Fruit fly (Drosophila melanogaster) whole organism, adult: ENCODE data around the gene Nmdmc.

Experiments used
- CG11617 ChIP-seq: fragments of 200-800 bp; sonication (Bioruptor generic); optimal IDR thresholded peaks from 2 replicates; lab custom pipeline; 2017; ENCODE audit warnings: mild to moderate bottlenecking, missing biosample characterization, missing genetic modification reagents, missing genetic modification characterization
- CG12768 ChIP-seq: fragments of 200-800 bp; sonication (Bioruptor generic); optimal IDR thresholded peaks from 2 replicates; lab custom pipeline; 2017; ENCODE audit warnings: missing biosample characterization, missing genetic modification characterization, mild to moderate bottlenecking, moderate library complexity, missing genetic modification reagents
- CG14711 ChIP-seq: fragments of 200-800 bp; sonication (Bioruptor generic); optimal IDR thresholded peaks from 2 replicates; lab custom pipeline; 2018; ENCODE audit warnings: missing biosample characterization, mild to moderate bottlenecking, missing genetic modification characterization, moderate library complexity
- CG1620 ChIP-seq: fragments of 200-800 bp; sonication (Bioruptor generic); optimal IDR thresholded peaks from 2 replicates; lab custom pipeline; 2016; ENCODE audit warnings: missing biosample characterization, missing genetic modification characterization
- CG33017 ChIP-seq: fragments of 200-800 bp; sonication (Bioruptor generic); optimal IDR thresholded peaks from 2 replicates; lab custom pipeline; 2018; ENCODE audit warnings: missing biosample characterization, mild to moderate bottlenecking, missing genetic modification characterization, moderate library complexity
- CG5204 ChIP-seq: fragments of 200-800 bp; sonication (Bioruptor generic); optimal IDR thresholded peaks from 2 replicates; lab custom pipeline; 2016; ENCODE audit warnings: missing biosample characterization, missing genetic modification characterization
- CG7045 ChIP-seq: fragments of 200-800 bp; sonication (Bioruptor generic); optimal IDR thresholded peaks from 2 replicates; lab custom pipeline; 2017; ENCODE audit warnings: missing biosample characterization, mild to moderate bottlenecking, missing genetic modification characterization
- CG7101 ChIP-seq: fragments of 200-800 bp; sonication (Bioruptor generic); optimal IDR thresholded peaks from 2 replicates; lab custom pipeline; 2018; ENCODE audit warnings: missing biosample characterization, mild to moderate bottlenecking, missing genetic modification characterization, moderate library complexity
- Clk ChIP-seq: fragments of 200-800 bp; sonication (Bioruptor generic); optimal IDR thresholded peaks from 2 replicates; lab custom pipeline; 2017; ENCODE audit warnings: missing biosample characterization, missing genetic modification characterization
- Crg-1 ChIP-seq: fragments of 200-800 bp; sonication (Bioruptor generic); optimal IDR thresholded peaks from 2 replicates; lab custom pipeline; 2016; ENCODE audit warnings: missing biosample characterization, missing genetic modification characterization
- Hr96 ChIP-seq: fragments of 200-800 bp; sonication (Bioruptor generic); optimal IDR thresholded peaks from 2 replicates; lab custom pipeline; 2016; ENCODE audit warnings: missing biosample characterization, missing genetic modification characterization
- Mnt ChIP-seq: fragments of 200-800 bp; sonication (Bioruptor generic); optimal IDR thresholded peaks from 2 replicates; lab custom pipeline; 2016; ENCODE audit warnings: missing biosample characterization, mild to moderate bottlenecking, missing genetic modification characterization
- bab1 ChIP-seq: fragments of 200-800 bp; sonication (Bioruptor generic); optimal IDR thresholded peaks from 3 replicates; lab custom pipeline; 2019; ENCODE audit warnings: missing biosample characterization, mild to moderate bottlenecking, missing genetic modification characterization, moderate library complexity
- cic ChIP-seq: fragments of 200-800 bp; sonication (Bioruptor generic); optimal IDR thresholded peaks from 2 replicates; lab custom pipeline; 2017; ENCODE audit warnings: missing biosample characterization, mild to moderate bottlenecking, missing genetic modification characterization, moderate library complexity
- cnc ChIP-seq, 2 experiments: fragments of >200 bp; optimal IDR thresholded peaks; 2 replicates each; lab custom pipeline; 2017
- kay ChIP-seq: fragments of 200-800 bp; sonication (Bioruptor generic); peaks from one replicate; lab custom pipeline; 2016; ENCODE audit warnings: missing biosample characterization, missing genetic modification characterization, borderline replicate concordance
- ovo ChIP-seq: fragments of 200-800 bp; sonication (Bioruptor generic); optimal IDR thresholded peaks from 2 replicates; lab custom pipeline; 2016; ENCODE audit warnings: missing biosample characterization, missing genetic modification characterization
- pad ChIP-seq: fragments of 200-800 bp; sonication (Bioruptor generic); optimal IDR thresholded peaks from 3 replicates; lab custom pipeline; 2017; ENCODE audit warnings: missing biosample characterization, missing genetic modification characterization, mild to moderate bottlenecking, moderate library complexity, missing genetic modification reagents
- tj ChIP-seq: fragments of 200-800 bp; sonication (Bioruptor generic); optimal IDR thresholded peaks from 3 replicates; lab custom pipeline; 2017; ENCODE audit warnings: missing biosample characterization, mild to moderate bottlenecking, missing genetic modification characterization, moderate library complexity
- toe ChIP-seq: fragments of 200-800 bp; sonication (Bioruptor generic); optimal IDR thresholded peaks from 2 replicates; lab custom pipeline; 2016; ENCODE audit warnings: missing biosample characterization, missing genetic modification characterization

The Nmdmc gene

DNA sequence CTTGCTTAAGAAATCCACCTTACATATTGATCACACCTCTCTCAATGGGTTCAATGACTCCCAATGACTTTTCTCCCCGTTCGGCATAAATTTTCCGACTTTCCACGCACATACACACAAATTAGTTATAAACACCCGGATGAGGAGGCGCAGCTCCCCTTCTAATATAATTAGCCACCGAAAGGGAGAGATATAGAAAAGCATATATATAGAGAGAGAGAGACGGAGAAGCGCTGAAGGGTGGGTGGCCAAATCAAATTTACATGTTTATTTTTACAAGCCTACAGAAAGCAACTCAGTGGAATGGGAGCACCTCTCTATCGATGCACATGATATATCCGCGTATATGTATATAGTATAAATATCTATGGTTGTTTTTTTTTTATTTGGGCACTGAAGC is 21.7 kb downstream of the Nmdmc start:
- TF ChIP-seq ovo (GFP tag; lab: Kevin White, UChicago) (no peak), tj (GFP tag; lab: Kevin White, UChicago) (no peak), CG33017 (no peak), CG7101 (tag; lab: Kevin White, UChicago) (no peak), CG12768 (GFP tag; lab: Kevin White, UChicago) (no peak), CG11617 (GFP tag; lab: Kevin White, UChicago) (no peak), Crg-1 (GFP tag; lab: Kevin White, UChicago) (no peak), CG14711 (tag; lab: Kevin White, UChicago) (no peak), CG1620 (no peak), Clk (GFP tag; lab: Kevin White, UChicago) (no peak), CG5204 (GFP tag; lab: Kevin White, UChicago) (no peak), cic (GFP tag; lab: Kevin White, UChicago) (no peak), Mnt (GFP tag; lab: Kevin White, UChicago) (no peak), CG7045 (GFP tag; lab: Kevin White, UChicago) (no peak), toe (GFP tag; lab: Kevin White, UChicago) (no peak), bab1 (GFP tag; lab: Kevin White, UChicago) (no peak), pad (GFP tag; lab: Kevin White, UChicago) (no peak), cnc (optimal IDR thresholded peaks at IDR 0.05; lab: Kevin White, UChicago) (no peak)

DNA sequence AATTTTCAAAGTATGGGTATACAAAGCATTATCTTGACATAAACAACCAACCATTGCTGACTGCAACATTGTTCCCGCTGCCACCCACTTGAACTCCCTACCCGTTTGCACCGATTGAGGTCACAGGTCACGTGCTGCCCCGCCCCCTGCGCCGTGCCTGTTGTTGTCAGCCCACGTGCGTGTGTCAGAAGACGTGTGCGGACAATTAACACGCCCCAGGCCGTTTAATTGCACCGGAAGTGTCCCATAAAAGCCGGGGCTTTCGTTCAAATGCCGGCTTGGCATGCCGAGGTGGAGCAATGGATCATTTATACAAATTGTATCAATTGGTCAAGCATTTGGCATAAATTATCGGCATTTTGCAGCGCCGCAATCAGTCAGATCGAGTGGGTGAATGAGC is 23.3 kb downstream of the Nmdmc start:
- TF ChIP-seq CG7045 (GFP tag; lab: Kevin White, UChicago) (no peak), CG14711 (tag; lab: Kevin White, UChicago) (no peak), CG1620 (no peak), ovo (GFP tag; lab: Kevin White, UChicago) (no peak)

DNA sequence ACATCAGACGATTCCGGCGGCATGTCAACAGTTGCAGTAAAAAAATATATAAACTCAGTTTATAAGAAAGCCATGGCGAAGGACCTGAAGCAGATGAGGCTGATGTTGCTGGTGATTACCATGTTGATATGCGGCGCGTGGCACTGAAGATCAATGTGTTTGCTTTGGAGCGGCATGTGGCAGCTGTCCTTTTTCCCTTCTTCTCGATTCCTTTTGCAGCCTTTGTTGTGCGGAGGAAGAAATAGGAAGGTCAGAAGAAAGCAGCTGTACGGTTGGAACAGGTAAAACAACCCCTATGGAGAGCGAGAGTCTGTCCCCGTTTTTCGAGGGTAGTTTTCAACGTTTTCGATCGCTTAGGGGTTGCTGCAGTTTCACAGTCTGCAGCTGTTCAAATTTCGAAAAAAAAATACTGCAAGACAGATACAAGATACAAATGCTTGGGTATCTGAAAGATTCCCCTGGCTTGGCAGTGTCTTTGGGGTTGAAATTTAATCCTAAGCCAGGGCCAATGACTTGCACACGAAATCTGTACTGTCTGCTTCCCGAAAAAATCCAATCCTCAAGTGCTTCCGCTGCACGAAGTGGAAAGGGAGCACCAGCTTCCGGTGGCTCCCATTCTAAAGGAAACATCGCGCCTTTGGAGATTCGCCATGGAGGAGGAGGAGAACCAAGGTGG is 25.4 kb downstream of the Nmdmc start:
- TF ChIP-seq Mnt (GFP tag; lab: Kevin White, UChicago) (no peak), pad (GFP tag; lab: Kevin White, UChicago) (no peak), CG14711 (tag; lab: Kevin White, UChicago) (no peak), CG12768 (GFP tag; lab: Kevin White, UChicago) (no peak), CG33017 (no peak), CG11617 (GFP tag; lab: Kevin White, UChicago) (no peak), CG7101 (tag; lab: Kevin White, UChicago) (no peak), CG1620 (no peak), Clk (GFP tag; lab: Kevin White, UChicago) (no peak), cic (GFP tag; lab: Kevin White, UChicago) (no peak), Hr96 (GFP tag; lab: Kevin White, UChicago) (no peak), ovo (GFP tag; lab: Kevin White, UChicago) (no peak), CG5204 (GFP tag; lab: Kevin White, UChicago) (no peak), toe (GFP tag; lab: Kevin White, UChicago) (no peak), Crg-1 (GFP tag; lab: Kevin White, UChicago) (no peak), cnc (optimal IDR thresholded peaks at IDR 0.05; lab: Kevin White, UChicago) (no peak), tj (GFP tag; lab: Kevin White, UChicago) (no peak), kay (GFP tag; lab: Kevin White, UChicago) (no peak), CG7045 (GFP tag; lab: Kevin White, UChicago) (no peak), bab1 (GFP tag; lab: Kevin White, UChicago) (no peak)

DNA sequence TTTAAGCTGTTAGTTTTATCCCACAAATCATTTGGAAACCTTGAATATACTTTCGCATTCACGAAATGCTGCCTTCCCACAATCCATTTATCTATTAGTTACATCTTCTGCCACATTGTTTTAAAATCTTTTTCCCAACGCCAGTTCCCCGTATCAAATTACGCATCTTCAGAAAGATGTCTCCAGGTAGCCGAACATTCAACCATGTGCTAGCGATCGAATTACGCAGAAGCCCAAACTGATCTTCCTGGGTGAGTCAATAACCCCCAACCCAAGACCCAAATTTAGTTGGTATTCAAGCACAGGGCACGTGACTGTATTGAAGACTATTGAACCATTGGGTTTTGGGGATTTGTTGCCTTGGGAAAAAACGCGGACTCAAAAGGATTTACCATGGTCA is 26.4 kb downstream of the Nmdmc start:
- TF ChIP-seq CG7045 (GFP tag; lab: Kevin White, UChicago) (no peak), cic (GFP tag; lab: Kevin White, UChicago) (no peak), CG7101 (tag; lab: Kevin White, UChicago) (no peak), Clk (GFP tag; lab: Kevin White, UChicago) (no peak)

DNA sequence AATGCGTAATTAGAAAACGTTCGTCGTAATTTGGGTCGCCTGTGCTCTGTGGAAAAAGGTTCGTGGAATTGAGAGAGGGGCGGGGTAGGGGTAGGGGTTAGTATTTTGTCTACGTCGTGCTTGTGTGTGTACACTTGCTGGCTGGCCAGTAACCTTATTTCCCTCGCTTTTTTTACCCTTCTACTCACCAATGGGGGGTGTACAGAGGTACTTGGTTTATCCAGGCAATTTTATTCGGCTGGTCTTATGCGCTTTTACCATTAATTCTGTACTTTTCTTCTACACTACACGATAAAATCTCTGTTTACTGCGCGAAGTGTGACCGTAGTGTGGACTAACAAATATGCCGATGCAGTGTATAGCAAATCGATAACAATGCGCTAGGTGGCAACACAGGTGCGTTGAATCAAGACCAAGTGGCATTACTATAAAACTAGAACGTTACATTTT is 30.6 kb downstream of the Nmdmc start, which contains the start of gene tgo:
Gene tgo (minus strand): TSS at position 334 of the 450 bp plus-strand sequence.
- TF ChIP-seq CG12768 (GFP tag; lab: Kevin White, UChicago) (no peak), CG7045 (GFP tag; lab: Kevin White, UChicago) (no peak), cnc (optimal IDR thresholded peaks at IDR 0.05; lab: Kevin White, UChicago) (no peak), CG33017 (no peak), CG14711 (tag; lab: Kevin White, UChicago) (no peak), Hr96 (GFP tag; lab: Kevin White, UChicago) (no peak), toe (GFP tag; lab: Kevin White, UChicago) (no peak), Mnt (GFP tag; lab: Kevin White, UChicago) (peak; percentile 53), CG11617 (GFP tag; lab: Kevin White, UChicago) (peak; percentile 17), bab1 (GFP tag; lab: Kevin White, UChicago) (peak; percentile 65), cic (GFP tag; lab: Kevin White, UChicago) (peak; percentile 44), tj (GFP tag; lab: Kevin White, UChicago) (peak; percentile 69), CG7101 (tag; lab: Kevin White, UChicago) (peak; percentile 2), CG1620 (no peak), CG5204 (GFP tag; lab: Kevin White, UChicago) (no peak), Crg-1 (GFP tag; lab: Kevin White, UChicago) (peak; percentile 14), pad (GFP tag; lab: Kevin White, UChicago) (peak; percentile 16), kay (GFP tag; lab: Kevin White, UChicago) (no peak), ovo (GFP tag; lab: Kevin White, UChicago) (no peak), Clk (GFP tag; lab: Kevin White, UChicago) (no peak)
